Worm (Caenorhabditis elegans) whole organism, midembryonic: ENCODE data around the gene dpm-1.

Experiments
- flt-1 ChIP-seq: fragments of 200-800 bp; sonication (Bioruptor generic); IDR thresholded peaks from 2 replicates; pipeline ENCODE4 v1.3.6; 2022; ENCODE audit warnings: missing genetic modification characterization, missing compliant biosample characterization
- ztf-23 ChIP-seq: fragments of 200-800 bp; sonication (Bioruptor generic); IDR thresholded peaks from 2 replicates; pipeline ENCODE4 v1.3.6; 2022; ENCODE audit warnings: missing genetic modification reagents, missing genetic modification characterization, missing compliant biosample characterization

- TF ChIP-seq flt-1 (GFP tag; lab: Robert Waterston, UW) (no peak), ztf-23 (GFP tag; lab: Robert Waterston, UW) (no peak)
Observed at ce11 chrIV:425052-425451, 20.4 kb upstream of the dpm-1 start, which contains the start of gene daf-18.
